Fruit fly (Drosophila melanogaster) whole organism, wandering third instar larva: ENCODE measurements around the gene tup.
A peak's percentile ranks its signal among the peaks of the same experiment; 100 is the strongest.

Source experiments
- Abd-B ChIP-seq: fragments of >200 bp; optimal IDR thresholded peaks from 2 replicates; lab custom pipeline; 2017; ENCODE audit warnings: missing biosample characterization, missing genetic modification characterization
- CG32264 ChIP-seq: fragments of 200-800 bp; sonication (Bioruptor generic); optimal IDR thresholded peaks from 2 replicates; lab custom pipeline; 2016; ENCODE audit warnings: missing biosample characterization, missing genetic modification characterization
- CrebA ChIP-seq: fragments of 200-800 bp; sonication (Bioruptor generic); optimal IDR thresholded peaks from 2 replicates; lab custom pipeline; 2016; ENCODE audit warnings: missing biosample characterization, mild to moderate bottlenecking, missing genetic modification characterization, borderline replicate concordance
- GATAd ChIP-seq: sonication (Bioruptor generic); optimal IDR thresholded peaks from 2 replicates; lab custom pipeline; 2016; ENCODE audit warnings: missing biosample characterization, missing genetic modification characterization
- HLH106 ChIP-seq: fragments of 200-800 bp; optimal IDR thresholded peaks from 3 replicates; lab custom pipeline; 2019; ENCODE audit warnings: missing biosample characterization, mild to moderate bottlenecking, missing genetic modification characterization, moderate library complexity
- Hnf4 ChIP-seq: fragments of 200-800 bp; sonication (Bioruptor generic); optimal IDR thresholded peaks from 2 replicates; lab custom pipeline; 2016; ENCODE audit warnings: missing biosample characterization, mild to moderate bottlenecking, missing genetic modification characterization
- Hr78 ChIP-seq: fragments of >200 bp; optimal IDR thresholded peaks from 2 replicates; lab custom pipeline; 2017; ENCODE audit warnings: missing biosample characterization, missing genetic modification characterization
- Hr83 ChIP-seq: fragments of 200-300 bp; sonication (Bioruptor generic); optimal IDR thresholded peaks from 2 replicates; lab custom pipeline; 2016; ENCODE audit warnings: missing biosample characterization, mild to moderate bottlenecking, missing genetic modification characterization, moderate library complexity; ENCODE audit not compliant: poor library complexity, severe bottlenecking
- Jra ChIP-seq: sonication (Bioruptor generic); optimal IDR thresholded peaks from 2 replicates; lab custom pipeline; 2016; ENCODE audit warnings: missing biosample characterization, missing genetic modification characterization
- Mio ChIP-seq: sonication (Bioruptor generic); optimal IDR thresholded peaks from 2 replicates; lab custom pipeline; 2016; ENCODE audit warnings: missing biosample characterization, missing genetic modification characterization
- Myc ChIP-seq: fragments of >200 bp; optimal IDR thresholded peaks from 2 replicates; lab custom pipeline; 2017
- N ChIP-seq: fragments of >200 bp; optimal IDR thresholded peaks from 2 replicates; lab custom pipeline; 2018; ENCODE audit warnings: missing biosample characterization, missing external identifiers, missing genetic modification characterization
- OdsH ChIP-seq: fragments of 200-800 bp; sonication (Bioruptor generic); optimal IDR thresholded peaks from 2 replicates; lab custom pipeline; 2016; ENCODE audit warnings: missing biosample characterization, mild to moderate bottlenecking, missing genetic modification characterization
- Rel ChIP-seq, 2 experiments: fragments of 200-800 bp; sonication (Bioruptor generic) in 1 of 2; optimal IDR thresholded peaks; 2 replicates in 1 of 2; 3 replicates in 1 of 2; lab custom pipeline; 2016 to 2019; ENCODE audit warnings: mild to moderate bottlenecking in 2 of 2, missing biosample characterization in 2 of 2, missing genetic modification characterization in 2 of 2, moderate library complexity in 1 of 2
- Sp1 ChIP-seq: fragments of 200-800 bp; sonication (Bioruptor generic); optimal IDR thresholded peaks from 3 replicates; lab custom pipeline; 2019; ENCODE audit warnings: missing biosample characterization, mild to moderate bottlenecking, missing genetic modification characterization, moderate library complexity
- br ChIP-seq: fragments of 200-800 bp; sonication (Bioruptor generic); optimal IDR thresholded peaks from 2 replicates; lab custom pipeline; 2016; ENCODE audit warnings: missing biosample characterization, missing genetic modification characterization
- brk ChIP-seq: fragments of 200-800 bp; sonication (Bioruptor generic); optimal IDR thresholded peaks from 2 replicates; lab custom pipeline; 2016; ENCODE audit warnings: missing biosample characterization, mild to moderate bottlenecking, missing genetic modification characterization
- dl ChIP-seq, 2 experiments: fragments of 175-275, 200-275 bp in 1 of 2; fragments of 200-275 bp in 1 of 2; sonication (Bioruptor generic); optimal IDR thresholded peaks; lab custom pipeline; 2018; ENCODE audit warnings: mild to moderate bottlenecking in 2 of 2, missing biosample characterization in 2 of 2, missing genetic modification characterization in 2 of 2, moderate library complexity in 2 of 2; ENCODE audit not compliant: partially characterized antibody in 2 of 2, insufficient read depth in 1 of 2
- dmrt93B ChIP-seq: fragments of 200-800 bp; sonication (Bioruptor generic); optimal IDR thresholded peaks from 2 replicates; lab custom pipeline; 2018; ENCODE audit warnings: missing biosample characterization, mild to moderate bottlenecking, missing genetic modification characterization
- ey ChIP-seq: fragments of 200-800 bp; sonication (Bioruptor generic); optimal IDR thresholded peaks from 2 replicates; lab custom pipeline; 2016; ENCODE audit warnings: missing biosample characterization, missing genetic modification characterization
- fru ChIP-seq: fragments of 200-800 bp; sonication (Bioruptor generic); optimal IDR thresholded peaks from 3 replicates; lab custom pipeline; 2016; ENCODE audit warnings: missing biosample characterization, mild to moderate bottlenecking, missing genetic modification characterization
- h ChIP-seq: fragments of 200-800 bp; sonication (Bioruptor generic); optimal IDR thresholded peaks from 3 replicates; lab custom pipeline; 2016; ENCODE audit warnings: missing biosample characterization, mild to moderate bottlenecking, missing genetic modification characterization
- lola ChIP-seq: fragments of >200 bp; optimal IDR thresholded peaks from 2 replicates; lab custom pipeline; 2017; ENCODE audit warnings: missing biosample characterization, missing genetic modification characterization
- pan ChIP-seq: fragments of >200 bp; optimal IDR thresholded peaks from 2 replicates; lab custom pipeline; 2017
- psq ChIP-seq: fragments of 200-800 bp; sonication (Bioruptor generic); optimal IDR thresholded peaks from 3 replicates; lab custom pipeline; 2017; ENCODE audit warnings: missing biosample characterization, mild to moderate bottlenecking, missing genetic modification characterization, moderate library complexity
- rgr ChIP-seq: fragments of 200-800 bp; sonication (Bioruptor generic); optimal IDR thresholded peaks from 3 replicates; lab custom pipeline; 2016; ENCODE audit warnings: missing biosample characterization, mild to moderate bottlenecking, missing genetic modification characterization
- sv ChIP-seq: fragments of 200-800 bp; sonication (Bioruptor generic); optimal IDR thresholded peaks from 3 replicates; lab custom pipeline; 2016; ENCODE audit warnings: missing biosample characterization, missing genetic modification characterization
- tai ChIP-seq: sonication (Bioruptor generic); optimal IDR thresholded peaks from 2 replicates; lab custom pipeline; 2016; ENCODE audit warnings: missing biosample characterization, missing genetic modification characterization
- usp ChIP-seq: fragments of >200 bp; optimal IDR thresholded peaks from 2 replicates; lab custom pipeline; 2017; ENCODE audit warnings: missing biosample characterization, missing genetic modification characterization
- woc ChIP-seq: sonication (Bioruptor generic); optimal IDR thresholded peaks from 2 replicates; lab custom pipeline; 2016; ENCODE audit warnings: missing biosample characterization, mild to moderate bottlenecking, missing genetic modification characterization

Gene tup

dm6 chr2L:18819044-18819443, 62.0 kb downstream of the tup start, which contains the start of gene Ugt36F1:
TSS of gene Ugt36F1 (plus strand) at chr2L:18819344.
- TF ChIP-seq ey (GFP tag; lab: Kevin White, UChicago) (no peak), dl (GFP tag; optimal IDR thresholded peaks at IDR 0.05; lab: Kevin White, UChicago; ENCODE audit: insufficient read depth in 1 of 2, partially characterized antibody in 2 of 2) (no peak), br (GFP tag; lab: Kevin White, UChicago) (no peak), sv (no peak), dmrt93B (GFP tag; lab: Kevin White, UChicago) (no peak), brk (GFP tag; lab: Kevin White, UChicago) (no peak), Abd-B (GFP tag; lab: Kevin White, UChicago) (no peak), tai (no peak), Sp1 (GFP tag; lab: Kevin White, UChicago) (no peak), N (GFP tag; lab: Kevin White, UChicago) (no peak), Rel (GFP tag; optimal IDR thresholded peaks at IDR 0.05; lab: Kevin White, UChicago) (no peak), Rel (tag; optimal IDR thresholded peaks at IDR 0.05; lab: Kevin White, UChicago) (no peak), OdsH (GFP tag; lab: Kevin White, UChicago) (no peak), psq (GFP tag; lab: Kevin White, UChicago) (no peak), GATAd (GFP tag; lab: Kevin White, UChicago) (no peak)

DNA sequence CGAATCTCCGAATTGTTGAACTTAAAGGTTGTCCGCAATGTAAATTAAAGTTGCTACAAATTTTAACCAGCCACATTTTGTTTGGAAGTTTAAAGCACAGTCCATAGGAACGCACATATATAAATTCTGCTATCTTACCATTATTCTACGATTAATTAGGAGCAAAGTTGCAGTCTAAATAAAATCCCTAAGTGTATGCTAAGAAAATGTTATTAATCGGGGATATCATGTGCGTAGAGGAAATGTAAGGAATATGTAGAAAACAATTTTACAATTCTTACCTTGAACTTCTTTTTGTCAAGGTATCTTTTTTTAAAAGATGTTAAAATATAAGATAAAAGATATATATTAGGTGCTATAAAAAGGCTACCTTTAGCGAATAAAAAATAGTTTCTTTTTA, 62.7 kb downstream of the tup start:
- TF ChIP-seq br (GFP tag; lab: Kevin White, UChicago) (no peak), usp (GFP tag; lab: Kevin White, UChicago) (no peak), Hnf4 (GFP tag; lab: Kevin White, UChicago) (no peak), dl (GFP tag; optimal IDR thresholded peaks at IDR 0.05; lab: Kevin White, UChicago; ENCODE audit: insufficient read depth in 1 of 2, partially characterized antibody in 2 of 2) (no peak), Myc (lab: Kevin White, UChicago) (peak; percentile 64)

- TF ChIP-seq Mio (GFP tag; lab: Kevin White, UChicago): no peak
- TF ChIP-seq rgr: no peak
- no peak for TF ChIP-seq Hr78 (GFP tag; lab: Kevin White, UChicago)
- TF ChIP-seq br (GFP tag; lab: Kevin White, UChicago): no peak
- no peak for TF ChIP-seq HLH106
- TF ChIP-seq h (GFP tag; lab: Kevin White, UChicago): no peak
- TF ChIP-seq Rel (GFP tag; optimal IDR thresholded peaks at IDR 0.05; lab: Kevin White, UChicago): no peak
- TF ChIP-seq Rel (tag; optimal IDR thresholded peaks at IDR 0.05; lab: Kevin White, UChicago): no peak
- no peak for TF ChIP-seq pan (lab: Kevin White, UChicago)
- no peak for TF ChIP-seq fru (GFP tag; lab: Kevin White, UChicago)
- TF ChIP-seq usp (GFP tag; lab: Kevin White, UChicago): no peak
- TF ChIP-seq N (GFP tag; lab: Kevin White, UChicago): no peak
- TF ChIP-seq, all 38 proteins: peak for 0
Observed at dm6 chr2L:18815194-18815593, 65.9 kb downstream of the tup start.

dm6 chr2L:18812755-18813154, 68.3 kb downstream of the tup start:
- TF ChIP-seq br (GFP tag; lab: Kevin White, UChicago): no peak
- TF ChIP-seq CrebA (GFP tag; lab: Kevin White, UChicago): no peak
- TF ChIP-seq Rel (GFP tag; optimal IDR thresholded peaks at IDR 0.05; lab: Kevin White, UChicago): no peak
- no peak for TF ChIP-seq Rel (tag; optimal IDR thresholded peaks at IDR 0.05; lab: Kevin White, UChicago)
- TF ChIP-seq GATAd (GFP tag; lab: Kevin White, UChicago): no peak
- no peak for TF ChIP-seq ey (GFP tag; lab: Kevin White, UChicago)
- TF ChIP-seq, all 38 proteins: peak for 0

- TF ChIP-seq GATAd (GFP tag; lab: Kevin White, UChicago) (no peak), h (GFP tag; lab: Kevin White, UChicago) (no peak), woc (no peak), Hr83 (GFP tag; lab: Kevin White, UChicago) (no peak), Sp1 (GFP tag; lab: Kevin White, UChicago) (no peak), OdsH (GFP tag; lab: Kevin White, UChicago) (no peak), psq (GFP tag; lab: Kevin White, UChicago) (no peak), lola (no peak), Abd-B (GFP tag; lab: Kevin White, UChicago) (no peak), CG32264 (GFP tag; lab: Kevin White, UChicago) (no peak), tai (no peak), brk (GFP tag; lab: Kevin White, UChicago) (no peak), Rel (GFP tag; optimal IDR thresholded peaks at IDR 0.05; lab: Kevin White, UChicago) (no peak), Rel (tag; optimal IDR thresholded peaks at IDR 0.05; lab: Kevin White, UChicago) (no peak), Myc (lab: Kevin White, UChicago) (no peak), Jra (GFP tag; lab: Kevin White, UChicago) (no peak), usp (GFP tag; lab: Kevin White, UChicago) (no peak)
- TF ChIP-seq, all 38 proteins: peak for 0
Observed at dm6 chr2L:18812348-18812747, 68.7 kb downstream of the tup start, which contains the start of the genes CG17325 and CG42305. TSS of gene CG17325 (plus strand) at chr2L:18812648. TSS of gene CG42305 (plus strand) at chr2L:18812648.
